Worm (Caenorhabditis elegans) whole organism, L1 larva: ENCODE data around the gene pgp-12.

Source experiments
- ceh-88 ChIP-seq: fragments of 200-800 bp; sonication (Bioruptor generic); IDR thresholded peaks from 2 replicates; pipeline ENCODE4 v1.3.6; 2022; ENCODE audit warnings: missing genetic modification characterization, missing compliant biosample characterization
- nhr-77 ChIP-seq: fragments of 150-350 bp; optimal IDR thresholded peaks from 2 replicates; lab custom pipeline; 2014; ENCODE audit warnings: missing biosample characterization, missing genetic modification characterization

DNA sequence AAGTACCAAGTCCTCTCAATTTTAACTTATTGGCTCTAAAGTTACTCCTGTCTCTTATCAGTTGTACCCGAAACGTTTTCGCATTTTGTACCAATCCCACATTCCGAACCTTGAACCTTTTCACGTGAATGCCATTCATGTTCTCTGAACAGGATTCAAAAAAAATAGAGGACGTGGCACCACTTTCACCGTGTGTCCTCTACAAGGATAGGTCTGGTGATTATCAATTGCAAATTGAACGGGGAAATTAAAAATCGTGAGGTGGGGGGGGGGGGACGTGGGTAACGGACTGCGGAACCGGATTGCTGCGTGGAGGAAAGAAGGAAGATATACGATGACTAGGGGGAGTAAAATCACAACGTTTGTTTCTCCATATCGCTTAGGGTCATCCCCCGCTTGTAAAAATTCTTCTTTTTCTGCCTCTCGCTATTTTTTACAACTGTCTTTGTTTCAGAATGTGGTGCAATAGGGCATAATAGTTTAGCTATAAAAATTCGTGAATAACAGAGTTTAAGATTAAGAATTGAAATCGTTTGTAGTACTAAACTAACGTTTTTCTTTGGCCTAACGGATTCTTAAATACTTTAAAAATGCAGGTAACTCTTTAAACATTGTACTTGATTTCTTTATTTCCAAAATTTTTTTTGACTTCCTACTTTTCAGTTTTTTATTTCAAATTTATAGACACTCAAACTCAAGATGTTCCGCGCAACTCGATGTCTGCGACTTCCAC, 50.3 kb downstream of the pgp-12 start, which contains the start of gene alh-13:
- TF ChIP-seq ceh-88 (GFP tag; lab: Robert Waterston, UW) (no peak), nhr-77 (tag; lab: Kevin White, UChicago) (no peak)
